Worm (Caenorhabditis elegans) whole organism, L1 larva: Measurements from ENCODE around the gene H27A22.1.

ENCODE experiments used
- C04F5.9 ChIP-seq: sonication (generic microtip); optimal IDR thresholded peaks from 2 replicates; lab custom pipeline; 2016; ENCODE audit warnings: missing genetic modification characterization, missing compliant biosample characterization
- C16A3.4 ChIP-seq: fragments of 150-350 bp; optimal IDR thresholded peaks from 2 replicates; lab custom pipeline; 2014; ENCODE audit warnings: missing biosample characterization, missing genetic modification characterization
- aha-1 ChIP-seq: fragments of 150-350 bp; optimal IDR thresholded peaks from 2 replicates; lab custom pipeline; 2014; ENCODE audit warnings: missing biosample characterization, missing genetic modification characterization
- alr-1 ChIP-seq: fragments of 200-800 bp; sonication (Bioruptor generic); optimal IDR thresholded peaks from 2 replicates; lab custom pipeline; 2018; ENCODE audit warnings: borderline replicate concordance, mild to moderate bottlenecking, missing genetic modification characterization, missing compliant biosample characterization
- ama-1 ChIP-seq: fragments of 150-350 bp; optimal IDR thresholded peaks from 2 replicates; lab custom pipeline; 2014
- blmp-1 ChIP-seq: fragments of 150-350 bp; optimal IDR thresholded peaks from 2 replicates; lab custom pipeline; 2014; ENCODE audit warnings: missing biosample characterization, missing genetic modification characterization
- ceh-82 ChIP-seq, 3 experiments: fragments of 150-350 bp in 1 of 3; sonication (generic microtip) in 2 of 3; optimal IDR thresholded peaks; 2 replicates each; lab custom pipeline; 2014 to 2017; ENCODE audit warnings: missing biosample characterization in 3 of 3, missing genetic modification characterization in 3 of 3
- ceh-88 ChIP-seq: fragments of 200-800 bp; sonication (Bioruptor generic); IDR thresholded peaks from 2 replicates; pipeline ENCODE4 v1.3.6; 2022; ENCODE audit warnings: missing genetic modification characterization, missing compliant biosample characterization
- ceh-90 ChIP-seq: sonication (generic microtip); optimal IDR thresholded peaks from 2 replicates; lab custom pipeline; 2016; ENCODE audit warnings: missing genetic modification characterization, missing compliant biosample characterization
- ces-1 ChIP-seq: fragments of 150-350 bp; optimal IDR thresholded peaks from 2 replicates; lab custom pipeline; 2014; ENCODE audit warnings: missing biosample characterization, missing genetic modification reagents, missing genetic modification characterization
- dsc-1 ChIP-seq: sonication (generic microtip); optimal IDR thresholded peaks from 2 replicates; lab custom pipeline; 2016; ENCODE audit warnings: mild to moderate bottlenecking, missing genetic modification characterization, missing compliant biosample characterization
- efl-1 ChIP-seq, 4 experiments: fragments of 150-350 bp; optimal IDR thresholded peaks in 3 of 4; peaks in 1 of 4; 1 replicate in 1 of 4; 2 replicates in 3 of 4; lab custom pipeline; 2014; ENCODE audit warnings: missing biosample characterization in 2 of 4, missing genetic modification characterization in 2 of 4, missing genetic modification reagents in 2 of 4
- ets-5 ChIP-seq: fragments of 200-800 bp; sonication (Bioruptor generic); IDR thresholded peaks from 2 replicates; pipeline ENCODE4 v1.3.6; 2022; ENCODE audit warnings: missing genetic modification characterization, missing compliant biosample characterization
- fkh-4 ChIP-seq: sonication (generic microtip); optimal IDR thresholded peaks from 2 replicates; lab custom pipeline; 2016; ENCODE audit warnings: missing compliant biosample characterization, missing genetic modification characterization, borderline replicate concordance
- fkh-8 ChIP-seq: sonication (generic microtip); optimal IDR thresholded peaks from 2 replicates; lab custom pipeline; 2016; ENCODE audit warnings: mild to moderate bottlenecking, missing genetic modification characterization, missing compliant biosample characterization
- grh-1 ChIP-seq: fragments of 200-800 bp; sonication (Bioruptor generic); IDR thresholded peaks from 2 replicates; pipeline ENCODE4 v1.3.6; 2022; ENCODE audit warnings: missing genetic modification reagents, missing genetic modification characterization, missing compliant biosample characterization
- hpl-2 ChIP-seq: fragments of 150-350 bp; optimal IDR thresholded peaks from 2 replicates; lab custom pipeline; 2014; ENCODE audit warnings: missing biosample characterization, missing genetic modification reagents, missing genetic modification characterization
- lin-13 ChIP-seq: fragments of 150-350 bp; optimal IDR thresholded peaks from 2 replicates; lab custom pipeline; 2014; ENCODE audit warnings: missing biosample characterization, missing genetic modification reagents, missing genetic modification characterization
- lin-14 ChIP-seq: fragments of 200-800 bp; sonication (Bioruptor generic); optimal IDR thresholded peaks from 2 replicates; lab custom pipeline; 2018; ENCODE audit warnings: mild to moderate bottlenecking, missing genetic modification characterization, moderate library complexity, missing compliant biosample characterization
- lin-35 ChIP-seq, 2 experiments: fragments of 150-350 bp; optimal IDR thresholded peaks; 2 replicates each; lab custom pipeline; 2014; ENCODE audit warnings: missing biosample characterization in 2 of 2, missing genetic modification characterization in 2 of 2, missing genetic modification reagents in 2 of 2
- lin-39 ChIP-seq: fragments of 150-350 bp; optimal IDR thresholded peaks from 2 replicates; lab custom pipeline; 2014; ENCODE audit warnings: missing biosample characterization, missing genetic modification reagents, missing genetic modification characterization
- lir-3 ChIP-seq: sonication (generic microtip); optimal IDR thresholded peaks from 2 replicates; lab custom pipeline; 2016; ENCODE audit warnings: mild to moderate bottlenecking, missing genetic modification characterization, moderate library complexity, missing compliant biosample characterization; ENCODE audit not compliant: poor library complexity
- lsy-2 ChIP-seq, 2 experiments: fragments of 150-350 bp; optimal IDR thresholded peaks; 2 replicates each; lab custom pipeline; 2014; ENCODE audit warnings: missing biosample characterization in 2 of 2, missing genetic modification characterization in 2 of 2
- mab-9 ChIP-seq: fragments of 200-800 bp; sonication (Bioruptor generic); IDR thresholded peaks from 2 replicates; pipeline ENCODE4 v1.3.6; 2022; ENCODE audit warnings: missing genetic modification reagents, missing genetic modification characterization, missing compliant biosample characterization
- mdl-1 ChIP-seq, 2 experiments: fragments of 150-350 bp; optimal IDR thresholded peaks; 2 replicates each; lab custom pipeline; 2014 to 2017; ENCODE audit warnings: missing biosample characterization in 2 of 2, missing genetic modification characterization in 2 of 2, inconsistent platforms in 1 of 2
- mep-1 ChIP-seq: fragments of 150-350 bp; optimal IDR thresholded peaks from 2 replicates; lab custom pipeline; 2014; ENCODE audit warnings: missing biosample characterization, missing genetic modification characterization
- nhr-12 ChIP-seq: sonication (generic microtip); optimal IDR thresholded peaks from 2 replicates; lab custom pipeline; 2017; ENCODE audit warnings: missing biosample characterization, missing genetic modification characterization
- nhr-20 ChIP-seq: sonication (generic microtip); optimal IDR thresholded peaks from 2 replicates; lab custom pipeline; 2016; ENCODE audit warnings: mild to moderate bottlenecking, missing genetic modification characterization, missing compliant biosample characterization
- nhr-28 ChIP-seq: fragments of 150-350 bp; optimal IDR thresholded peaks from 2 replicates; lab custom pipeline; 2014; ENCODE audit warnings: missing biosample characterization, missing genetic modification characterization
- nhr-76 ChIP-seq: sonication (generic microtip); optimal IDR thresholded peaks from 2 replicates; lab custom pipeline; 2017; ENCODE audit warnings: missing biosample characterization, missing genetic modification characterization
- nhr-84 ChIP-seq: sonication (generic microtip); optimal IDR thresholded peaks from 2 replicates; lab custom pipeline; 2017; ENCODE audit warnings: missing biosample characterization, missing genetic modification characterization
- pax-3 ChIP-seq: fragments of 200-800 bp; sonication (Bioruptor generic); optimal IDR thresholded peaks from 2 replicates; lab custom pipeline; 2018; ENCODE audit warnings: mild to moderate bottlenecking, missing genetic modification characterization, moderate library complexity, missing compliant biosample characterization
- pqm-1 ChIP-seq: sonication (generic microtip); optimal IDR thresholded peaks from 3 replicates; lab custom pipeline; 2017; ENCODE audit warnings: missing biosample characterization, missing genetic modification characterization
- skn-1 ChIP-seq: fragments of 150-350 bp; optimal IDR thresholded peaks from 2 replicates; lab custom pipeline; 2014; ENCODE audit warnings: missing biosample characterization, missing genetic modification characterization
- snu-23 ChIP-seq: sonication (generic microtip); optimal IDR thresholded peaks from 2 replicates; lab custom pipeline; 2016; ENCODE audit warnings: missing genetic modification characterization, missing compliant biosample characterization
- sup-37 ChIP-seq: fragments of 200-800 bp; sonication (Bioruptor generic); optimal IDR thresholded peaks from 2 replicates; lab custom pipeline; 2018; ENCODE audit warnings: mild to moderate bottlenecking, missing genetic modification characterization, missing compliant biosample characterization
- swsn-7 ChIP-seq: sonication (generic microtip); optimal IDR thresholded peaks from 2 replicates; lab custom pipeline; 2016; ENCODE audit warnings: missing genetic modification characterization, missing compliant biosample characterization
- tbx-2 ChIP-seq: sonication (generic microtip); optimal IDR thresholded peaks from 2 replicates; lab custom pipeline; 2016; ENCODE audit warnings: missing genetic modification characterization, missing compliant biosample characterization
- tlp-1 ChIP-seq: fragments of 150-350 bp; optimal IDR thresholded peaks from 2 replicates; lab custom pipeline; 2014; ENCODE audit warnings: missing biosample characterization, missing genetic modification characterization
- unc-62 ChIP-seq: fragments of 150-350 bp; optimal IDR thresholded peaks from 2 replicates; lab custom pipeline; 2014; ENCODE audit warnings: missing biosample characterization, missing genetic modification reagents, missing genetic modification characterization
- unc-86 ChIP-seq: sonication (generic microtip); optimal IDR thresholded peaks from 2 replicates; lab custom pipeline; 2016; ENCODE audit warnings: missing genetic modification characterization, missing compliant biosample characterization
- unc-98 ChIP-seq: fragments of 200-800 bp; sonication (Bioruptor generic); IDR thresholded peaks from 2 replicates; pipeline ENCODE4 v1.3.6; 2022; ENCODE audit warnings: missing genetic modification characterization, missing compliant biosample characterization
- zag-1 ChIP-seq: fragments of 150-350 bp; optimal IDR thresholded peaks from 2 replicates; lab custom pipeline; 2014; ENCODE audit warnings: missing biosample characterization, missing genetic modification characterization
- zip-4 ChIP-seq: fragments of 200-800 bp; sonication (Bioruptor generic); optimal IDR thresholded peaks from 2 replicates; lab custom pipeline; 2018; ENCODE audit warnings: mild to moderate bottlenecking, missing genetic modification characterization, moderate library complexity, missing compliant biosample characterization
- ztf-4 ChIP-seq: fragments of 150-350 bp; optimal IDR thresholded peaks from 2 replicates; lab custom pipeline; 2014; ENCODE audit warnings: missing biosample characterization, missing genetic modification characterization

The H27A22.1 gene

DNA sequence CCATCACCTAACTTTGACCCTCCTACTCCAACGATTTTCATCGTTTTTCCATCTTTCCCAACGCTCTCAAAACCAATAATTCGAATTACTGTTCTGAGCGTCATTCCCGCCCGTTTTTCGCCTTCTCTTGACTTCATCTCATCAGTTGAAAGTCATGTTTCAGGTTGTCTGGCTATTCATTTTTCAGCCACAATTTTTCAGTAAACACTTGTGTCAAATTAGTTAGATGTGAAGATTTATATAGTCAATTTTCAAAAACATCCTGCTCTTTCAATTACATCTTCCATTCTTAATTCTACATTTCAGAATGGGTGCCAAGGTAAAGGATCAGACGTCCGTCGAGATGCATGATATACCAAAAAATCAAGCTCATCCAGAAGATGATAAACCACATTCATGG lies 29.7 kb upstream of the H27A22.1 start, which contains the start of gene del-6:
del-6 (plus strand) TSS at position 301 of the 400 bp plus-strand sequence.
- no peak for TF ChIP-seq zip-4
- TF ChIP-seq ceh-90 (tag; lab: Kevin White, UChicago), result no peak
- TF ChIP-seq ztf-4 (tag; lab: Kevin White, UChicago), result no peak
- no peak for TF ChIP-seq swsn-7 (tag; lab: Kevin White, UChicago)
- no peak for TF ChIP-seq unc-62 (GFP tag; lab: Kevin White, UChicago)
- TF ChIP-seq nhr-12, result no peak
- TF ChIP-seq ces-1 (GFP tag; lab: Kevin White, UChicago), result no peak
- no peak for TF ChIP-seq ceh-88
- TF ChIP-seq lin-13 (GFP tag; lab: Kevin White, UChicago), result no peak
- TF ChIP-seq pax-3 (tag; lab: Kevin White, UChicago), result no peak
- no peak for TF ChIP-seq nhr-76
- TF ChIP-seq efl-1 (optimal IDR thresholded peaks at IDR 0.05; lab: Kevin White, UChicago), result no peak
- TF ChIP-seq efl-1 (GFP tag; optimal IDR thresholded peaks at IDR 0.05 in 1 of 2; lab: Kevin White, UChicago), result no peak
- TF ChIP-seq grh-1 (GFP tag; lab: Robert Waterston, UW), result no peak
- TF ChIP-seq tlp-1 (tag; lab: Kevin White, UChicago), result no peak
- TF ChIP-seq unc-86 (tag; lab: Kevin White, UChicago), result no peak
- TF ChIP-seq C16A3.4 (tag; lab: Kevin White, UChicago), result no peak
- TF ChIP-seq lin-39, result no peak
- TF ChIP-seq alr-1, result no peak
- TF ChIP-seq, all 84 proteins: peak for 0

DNA sequence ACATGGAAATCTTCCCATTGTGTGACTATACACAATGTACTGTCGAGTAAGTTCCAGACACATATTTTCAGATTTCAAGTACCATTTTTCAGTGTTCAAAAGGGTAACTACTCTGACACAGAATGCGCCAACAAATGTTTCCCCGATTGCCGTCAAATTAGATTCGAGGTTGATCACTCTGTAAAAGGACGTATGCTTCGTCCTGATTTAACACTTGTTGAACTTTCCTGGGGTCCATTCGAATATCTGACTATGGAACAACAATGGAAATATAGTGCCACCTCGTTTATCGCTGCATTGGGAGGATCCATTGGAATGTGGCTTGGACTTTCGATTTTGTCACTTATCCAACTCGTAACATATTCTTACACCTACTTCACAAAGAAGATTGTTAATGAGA lies 28.2 kb upstream of the H27A22.1 start:
- TF ChIP-seq blmp-1 (tag; lab: Kevin White, UChicago), result peak; percentile 5
- TF ChIP-seq ceh-90 (tag; lab: Kevin White, UChicago), result no peak
- no peak for TF ChIP-seq sup-37 (GFP tag; lab: Kevin White, UChicago)

DNA sequence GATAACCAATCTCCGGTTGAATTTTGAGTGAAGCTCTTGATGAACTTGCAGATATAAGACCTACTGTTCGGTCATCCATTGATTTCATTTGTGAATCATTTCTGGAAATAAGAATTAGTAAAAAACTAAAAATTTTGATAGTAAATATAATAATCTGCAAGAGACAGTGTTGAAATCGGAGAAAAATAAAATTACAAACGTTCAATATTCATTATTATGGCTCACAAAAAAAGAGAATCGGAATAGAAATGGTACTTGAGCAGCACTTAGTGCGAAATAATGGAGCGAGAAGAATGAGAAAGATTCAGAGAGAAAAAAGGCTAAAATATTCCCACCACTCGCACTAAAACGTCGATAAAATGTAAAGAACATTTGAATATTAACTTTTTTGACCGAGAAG lies 26.0 kb upstream of the H27A22.1 start, which contains the start of gene vps-54:
vps-54 (minus strand) TSS at position 101 of the 400 bp plus-strand sequence.
- TF ChIP-seq fkh-4 (tag; lab: Kevin White, UChicago) (no peak), lin-35 (GFP tag; optimal IDR thresholded peaks at IDR 0.05; lab: Kevin White, UChicago) (no peak), lsy-2 (tag; optimal IDR thresholded peaks at IDR 0.05; lab: Kevin White, UChicago) (no peak), nhr-76 (no peak), ceh-82 (tag; optimal IDR thresholded peaks at IDR 0.05; lab: Kevin White, UChicago) (no peak), unc-62 (GFP tag; lab: Kevin White, UChicago) (no peak), tbx-2 (tag; lab: Kevin White, UChicago) (no peak), efl-1 (optimal IDR thresholded peaks at IDR 0.05; lab: Kevin White, UChicago) (no peak), efl-1 (GFP tag; optimal IDR thresholded peaks at IDR 0.05 in 1 of 2; lab: Kevin White, UChicago) (no peak), nhr-28 (no peak), aha-1 (tag; lab: Kevin White, UChicago) (no peak)

DNA sequence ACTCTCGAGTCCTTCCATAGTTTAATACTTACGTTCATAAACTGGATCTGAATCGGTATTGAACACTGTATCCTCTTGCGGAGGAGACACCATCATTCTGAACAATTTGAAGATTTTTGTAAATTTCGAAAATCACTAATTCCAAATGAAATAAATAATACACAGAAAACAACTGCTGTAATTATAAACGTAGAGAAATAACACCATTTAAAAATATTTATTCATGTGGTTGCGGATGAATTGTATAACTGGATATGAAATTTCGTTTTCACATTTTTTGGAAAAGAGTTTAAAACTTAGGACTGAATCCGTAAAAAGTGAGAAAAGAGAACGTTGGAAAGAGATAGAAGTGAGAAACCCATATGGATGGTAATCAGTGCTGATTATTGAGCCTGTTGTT lies 24.1 kb upstream of the H27A22.1 start, which contains the start of gene mics-1:
mics-1 (minus strand) TSS at position 101 of the 400 bp plus-strand sequence.
- TF ChIP-seq efl-1 (optimal IDR thresholded peaks at IDR 0.05; lab: Kevin White, UChicago) (no peak), efl-1 (GFP tag; optimal IDR thresholded peaks at IDR 0.05 in 1 of 2; lab: Kevin White, UChicago) (peak in 1 of 2 experiments; percentile 34), lin-35 (GFP tag; optimal IDR thresholded peaks at IDR 0.05; lab: Kevin White, UChicago) (no peak), C16A3.4 (tag; lab: Kevin White, UChicago) (no peak)

DNA sequence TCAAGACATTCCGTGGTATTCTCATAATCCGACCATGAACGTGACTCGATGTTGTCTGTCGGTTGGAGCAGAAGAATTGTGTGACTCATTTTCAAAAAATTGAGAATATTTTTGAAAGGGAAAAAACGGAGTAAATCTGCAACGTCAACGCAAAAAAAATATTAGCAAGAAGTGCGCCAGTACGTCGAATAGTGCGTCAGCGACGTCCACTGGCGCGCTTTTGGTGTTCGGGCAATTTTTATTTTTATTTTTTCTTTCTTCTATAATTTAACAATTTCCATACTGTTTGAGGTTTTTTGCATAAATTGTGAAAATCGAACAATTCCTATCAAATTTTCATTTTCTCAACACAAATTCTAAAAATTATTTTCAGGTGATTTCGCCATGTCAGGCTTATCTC lies 23.4 kb upstream of the H27A22.1 start, which contains the start of the genes erh-1 and lpd-9:
erh-1 (minus strand) TSS at position 204 of the 400 bp plus-strand sequence.
lpd-9 (plus strand) TSS at position 368 of the 400 bp plus-strand sequence.
- TF ChIP-seq snu-23 (GFP tag; lab: Kevin White, UChicago) (peak; percentile 80), lin-13 (GFP tag; lab: Kevin White, UChicago) (peak; percentile 17), blmp-1 (tag; lab: Kevin White, UChicago) (peak; percentile 67), pqm-1 (no peak), hpl-2 (GFP tag; lab: Kevin White, UChicago) (no peak), zag-1 (tag; lab: Kevin White, UChicago) (no peak), ets-5 (no peak), mab-9 (GFP tag; lab: Robert Waterston, UW) (peak; percentile 76), lir-3 (tag; lab: Kevin White, UChicago) (peak; percentile 6), unc-62 (GFP tag; lab: Kevin White, UChicago) (no peak), nhr-84 (tag; lab: Kevin White, UChicago) (no peak), dsc-1 (tag; lab: Kevin White, UChicago) (peak; percentile 88), nhr-20 (tag; lab: Kevin White, UChicago) (peak; percentile 82), ama-1 (no peak), unc-98 (GFP tag; lab: Robert Waterston, UW) (no peak), mdl-1 (tag; optimal IDR thresholded peaks at IDR 0.05; lab: Kevin White, UChicago) (peak in 1 of 2 experiments; percentile 25), C04F5.9 (tag; lab: Kevin White, UChicago) (peak; percentile 53), mep-1 (tag; lab: Kevin White, UChicago) (peak; percentile 90), ces-1 (GFP tag; lab: Kevin White, UChicago) (no peak), lin-14 (GFP tag; lab: Kevin White, UChicago) (no peak), fkh-8 (peak; percentile 55), skn-1 (tag; lab: Kevin White, UChicago) (peak; percentile 74)
